Fruit fly (Drosophila melanogaster): ENCODE measurements around the gene Rbcn-3A.
A peak's percentile ranks its signal among the peaks of the same experiment; 100 is the strongest.

The Rbcn-3A gene

DNA sequence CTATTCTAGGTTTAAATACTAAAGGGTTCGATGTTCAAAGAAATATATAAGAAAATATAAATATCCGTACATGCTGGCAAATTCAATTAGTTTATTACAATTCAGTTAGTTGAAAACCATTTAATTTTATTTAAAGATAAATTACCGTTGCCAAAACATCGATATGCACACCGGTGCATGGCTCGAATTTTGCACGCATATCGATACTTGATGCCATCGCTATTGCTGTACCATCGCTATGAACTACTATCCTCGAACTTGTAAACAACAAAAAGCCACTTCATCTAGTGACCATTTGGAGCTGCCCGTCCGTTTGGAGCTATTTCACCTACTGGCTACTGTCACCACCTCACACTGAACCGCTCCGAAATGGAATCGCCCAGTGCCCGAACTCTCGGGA lies 5.6 kb upstream of the Rbcn-3A start, which contains the start of gene Josd:
Josd (plus strand) TSS at position 270 of the 400 bp plus-strand sequence.
- no peak for TF ChIP-seq Gsc (GFP tag; IDR thresholded peaks at IDR 0.05)
- TF ChIP-seq B-H2 (GFP tag; optimal IDR thresholded peaks at IDR 0.05): peak; percentile 17
- peak; percentile 23 for TF ChIP-seq CG12391 (tag; optimal IDR thresholded peaks at IDR 0.05)
- peak; percentile 80 for TF ChIP-seq Med (GFP tag)
- peak; percentile 51 for TF ChIP-seq pzg (GFP tag; optimal IDR thresholded peaks at IDR 0.05)
- no peak for TF ChIP-seq HLH3B (GFP tag; IDR thresholded peaks at IDR 0.05)
- TF ChIP-seq CG2875 (GFP tag; optimal IDR thresholded peaks at IDR 0.05): no peak
- no peak for TF ChIP-seq CG17829 (tag; optimal IDR thresholded peaks at IDR 0.05)
- no peak for TF ChIP-seq kni (GFP tag; optimal IDR thresholded peaks at IDR 0.05)
- TF ChIP-seq Lpt (GFP tag; optimal IDR thresholded peaks at IDR 0.05): no peak
- 0 out of 2 replicates have a peak, but pooled peaks have one; percentile 8 for TF ChIP-seq vvl (GFP tag; IDR thresholded peaks at IDR 0.05)
- no peak for TF ChIP-seq CG32532 (GFP tag; IDR thresholded peaks at IDR 0.05)
- peak; percentile 87 for TF ChIP-seq Dll (GFP tag; IDR thresholded peaks at IDR 0.05; ENCODE audit: partially characterized antibody)
- no peak for TF ChIP-seq crc (GFP tag; optimal IDR thresholded peaks at IDR 0.05)
- no peak for TF ChIP-seq pita (GFP tag; optimal IDR thresholded peaks at IDR 0.05)
- TF ChIP-seq CG13296 (GFP tag; optimal IDR thresholded peaks at IDR 0.05): no peak
- TF ChIP-seq vnd (GFP tag; IDR thresholded peaks at IDR 0.05; ENCODE audit: partially characterized antibody): peak; percentile 67
- peak; percentile 1 for TF ChIP-seq lab (GFP tag; optimal IDR thresholded peaks at IDR 0.05)
- TF ChIP-seq ab (GFP tag; optimal IDR thresholded peaks at IDR 0.05): no peak
- TF ChIP-seq knrl (GFP tag; IDR thresholded peaks at IDR 0.05; ENCODE audit: partially characterized antibody): peak; percentile 85
- no peak for TF ChIP-seq CG11398 (GFP tag; optimal IDR thresholded peaks at IDR 0.05)
- no peak for TF ChIP-seq CG8281 (tag; optimal IDR thresholded peaks at IDR 0.05)
- TF ChIP-seq CG34224 (GFP tag; IDR thresholded peaks at IDR 0.05; ENCODE audit: partially characterized antibody): peak; percentile 85
- peak; percentile 81 for TF ChIP-seq Dref (GFP tag; IDR thresholded peaks at IDR 0.05)
- TF ChIP-seq Scr (GFP tag; IDR thresholded peaks at IDR 0.05; ENCODE audit: partially characterized antibody): peak; percentile 86
- TF ChIP-seq ato (GFP tag; IDR thresholded peaks at IDR 0.05; ENCODE audit: partially characterized antibody): peak; percentile 50; the same call in 1 of the 2 replicates
- peak; percentile 15 for TF ChIP-seq Dp (GFP tag; optimal IDR thresholded peaks at IDR 0.05)
- no peak for TF ChIP-seq CG9876 (GFP tag; optimal IDR thresholded peaks at IDR 0.05)
- TF ChIP-seq sob (GFP tag; IDR thresholded peaks at IDR 0.05): no peak
- no peak for TF ChIP-seq HmgD (GFP tag; optimal IDR thresholded peaks at IDR 0.05)
- TF ChIP-seq zfh2 (GFP tag; optimal IDR thresholded peaks at IDR 0.05): no peak
- TF ChIP-seq wdn (GFP tag; IDR thresholded peaks at IDR 0.05): no peak
- TF ChIP-seq CG1233 (GFP tag; optimal IDR thresholded peaks at IDR 0.05): no peak
- TF ChIP-seq pan (optimal IDR thresholded peaks at IDR 0.05): no peak
- no peak for TF ChIP-seq pan (GFP tag; optimal IDR thresholded peaks at IDR 0.05 in 1 of 2, IDR thresholded peaks at IDR 0.05 in 1 of 2)
- peak; percentile 76 for TF ChIP-seq inv (GFP tag; IDR thresholded peaks at IDR 0.05; ENCODE audit: partially characterized antibody)
- peak; percentile 74 for TF ChIP-seq HLH4C (GFP tag; IDR thresholded peaks at IDR 0.05; ENCODE audit: partially characterized antibody)
- TF ChIP-seq tup (GFP tag; optimal IDR thresholded peaks at IDR 0.05): no peak
- no peak for TF ChIP-seq dpn (GFP tag; optimal IDR thresholded peaks at IDR 0.05)
- TF ChIP-seq Bgb (GFP tag; IDR thresholded peaks at IDR 0.05; ENCODE audit: partially characterized antibody): peak; percentile 86
- no peak for TF ChIP-seq Nf-YA (GFP tag; IDR thresholded peaks at IDR 0.05)
- peak; percentile 75 for TF ChIP-seq Myb (GFP tag; optimal IDR thresholded peaks at IDR 0.05)
- TF ChIP-seq Rfx (GFP tag; IDR thresholded peaks at IDR 0.05): peak; percentile 50
- TF ChIP-seq CG3995 (GFP tag; optimal IDR thresholded peaks at IDR 0.05): peak; percentile 90
- TF ChIP-seq stwl (tag; optimal IDR thresholded peaks at IDR 0.05): peak; percentile 48
- no peak for TF ChIP-seq Xbp1 (GFP tag; optimal IDR thresholded peaks at IDR 0.05)
- no peak for TF ChIP-seq CG4282 (GFP tag; optimal IDR thresholded peaks at IDR 0.05)
- no peak for TF ChIP-seq Drgx (GFP tag; IDR thresholded peaks at IDR 0.05)
- TF ChIP-seq dan (GFP tag; IDR thresholded peaks at IDR 0.05): no peak
- no peak for TF ChIP-seq CG17912 (GFP tag; optimal IDR thresholded peaks at IDR 0.05)
- no peak for TF ChIP-seq esg (GFP tag; conservative IDR thresholded peaks at IDR 0.05)
